Worm (Caenorhabditis elegans) whole organism, L4 larva: ENCODE data around the gene Y47D3B.3.
A peak's percentile ranks its signal among the peaks of the same experiment; 100 is the strongest.

Experiments
- F10B5.3 ChIP-seq: sonication (generic microtip); optimal IDR thresholded peaks from 2 replicates; lab custom pipeline; 2016; ENCODE audit warnings: mild to moderate bottlenecking, missing genetic modification characterization, missing compliant biosample characterization
- F26F4.8 ChIP-seq: fragments of 200-800 bp; sonication (Bioruptor generic); conservative IDR thresholded peaks from 2 replicates; pipeline ENCODE4 v1.3.6; 2022; ENCODE audit warnings: missing genetic modification characterization, missing compliant biosample characterization
- F37D6.2 ChIP-seq: sonication (generic microtip); optimal IDR thresholded peaks from 2 replicates; lab custom pipeline; 2016; ENCODE audit warnings: mild to moderate bottlenecking, missing genetic modification characterization, missing compliant biosample characterization
- F44E2.7 ChIP-seq: fragments of 200-800 bp; sonication (Bioruptor generic); IDR thresholded peaks from 2 replicates; pipeline ENCODE4 v2.1.2; 2022; ENCODE audit warnings: missing genetic modification characterization, missing compliant biosample characterization
- T26A8.4 ChIP-seq: fragments of 200-800 bp; sonication (Bioruptor generic); IDR thresholded peaks from 2 replicates; pipeline ENCODE4 v1.3.6; 2022; ENCODE audit warnings: missing genetic modification characterization, missing compliant biosample characterization
- Y48G9A.11 ChIP-seq: fragments of 200-800 bp; sonication (Bioruptor generic); IDR thresholded peaks from 2 replicates; pipeline ENCODE4 v1.3.6; 2022; ENCODE audit warnings: missing genetic modification reagents, missing genetic modification characterization, missing compliant biosample characterization
- ZK337.2 ChIP-seq: fragments of 200-800 bp; sonication (Bioruptor generic); IDR thresholded peaks from 2 replicates; pipeline ENCODE4 v1.3.6; 2022; ENCODE audit warnings: missing genetic modification reagents, missing genetic modification characterization, missing compliant biosample characterization
- aha-1 ChIP-seq: fragments of 150-350 bp; peaks from one replicate; lab custom pipeline; 2014; ENCODE audit warnings: missing biosample characterization, missing genetic modification characterization
- ceh-20 ChIP-seq: fragments of 200-800 bp; sonication (Bioruptor generic); IDR thresholded peaks from 2 replicates; pipeline ENCODE4 v1.3.6; 2022; ENCODE audit warnings: missing genetic modification reagents, missing genetic modification characterization, missing compliant biosample characterization
- ceh-28 ChIP-seq: fragments of 150-350 bp; optimal IDR thresholded peaks from 2 replicates; lab custom pipeline; 2014; ENCODE audit warnings: missing biosample characterization, missing genetic modification reagents, missing genetic modification characterization
- ces-1 ChIP-seq: fragments of 150-350 bp; sonication (generic microtip); optimal IDR thresholded peaks from 4 replicates; lab custom pipeline; 2014; ENCODE audit warnings: missing biosample characterization, missing genetic modification reagents, missing genetic modification characterization
- daf-19 ChIP-seq: fragments of 200-800 bp; sonication (Bioruptor generic); conservative IDR thresholded peaks from 2 replicates; pipeline ENCODE4 v1.3.6; 2022; ENCODE audit warnings: missing genetic modification characterization, missing compliant biosample characterization
- dmd-9 ChIP-seq: fragments of 200-800 bp; sonication (Bioruptor generic); IDR thresholded peaks from 2 replicates; pipeline ENCODE4 v1.3.6; 2022; ENCODE audit warnings: missing genetic modification reagents, missing genetic modification characterization, missing compliant biosample characterization
- dve-1 ChIP-seq: sonication (generic microtip); optimal IDR thresholded peaks from 2 replicates; lab custom pipeline; 2017; ENCODE audit warnings: antibody characterized with exemption, mild to moderate bottlenecking, missing genetic modification characterization, missing compliant biosample characterization; ENCODE audit not compliant: insufficient read depth
- fkh-10 ChIP-seq: fragments of 150-350 bp; optimal IDR thresholded peaks from 2 replicates; lab custom pipeline; 2014; ENCODE audit warnings: missing biosample characterization, missing genetic modification reagents, missing genetic modification characterization
- hlh-30 ChIP-seq: sonication (generic microtip); optimal IDR thresholded peaks from 2 replicates; lab custom pipeline; 2017; ENCODE audit warnings: antibody characterized with exemption, mild to moderate bottlenecking, missing genetic modification characterization, missing compliant biosample characterization; ENCODE audit not compliant: insufficient read depth
- hmg-1.1 ChIP-seq: fragments of 200-800 bp; sonication (Bioruptor generic); IDR thresholded peaks from 2 replicates; pipeline ENCODE4 v1.3.6; 2022; ENCODE audit warnings: missing genetic modification reagents, missing genetic modification characterization, missing compliant biosample characterization
- lim-7 ChIP-seq: fragments of 200-800 bp; sonication (Bioruptor generic); IDR thresholded peaks from 2 replicates; pipeline ENCODE4 v1.3.6; 2022; ENCODE audit warnings: missing genetic modification characterization, missing compliant biosample characterization
- lin-13 ChIP-seq: fragments of 150-350 bp; optimal IDR thresholded peaks from 2 replicates; lab custom pipeline; 2014; ENCODE audit warnings: missing biosample characterization, missing genetic modification reagents, missing genetic modification characterization
- madf-5 ChIP-seq, 2 experiments: fragments of 200-800 bp; sonication (Bioruptor generic); IDR thresholded peaks; 2 replicates each; pipeline ENCODE4 v1.3.6; 2022; ENCODE audit warnings: missing compliant biosample characterization in 2 of 2, missing genetic modification characterization in 2 of 2
- nhr-10 ChIP-seq: fragments of 150-350 bp; optimal IDR thresholded peaks from 2 replicates; lab custom pipeline; 2014; ENCODE audit warnings: missing biosample characterization, missing genetic modification characterization
- nhr-102 ChIP-seq: sonication (generic microtip); optimal IDR thresholded peaks from 2 replicates; lab custom pipeline; 2016; ENCODE audit warnings: mild to moderate bottlenecking, missing genetic modification characterization, moderate library complexity, missing compliant biosample characterization
- nhr-11 ChIP-seq: fragments of 150-350 bp; optimal IDR thresholded peaks from 2 replicates; lab custom pipeline; 2014; ENCODE audit warnings: missing biosample characterization, missing genetic modification characterization
- nhr-25 ChIP-seq: sonication (generic microtip); optimal IDR thresholded peaks from 2 replicates; lab custom pipeline; 2017; ENCODE audit warnings: missing genetic modification characterization, mild to moderate bottlenecking, missing compliant biosample characterization, antibody characterized with exemption, moderate library complexity, borderline replicate concordance; ENCODE audit not compliant: insufficient read depth
- nhr-28 ChIP-seq: fragments of 150-350 bp; optimal IDR thresholded peaks from 2 replicates; lab custom pipeline; 2014; ENCODE audit warnings: missing biosample characterization, missing genetic modification characterization
- nhr-42 ChIP-seq: fragments of 200-800 bp; sonication (Bioruptor generic); IDR thresholded peaks from 2 replicates; pipeline ENCODE4 v1.3.6; 2022; ENCODE audit warnings: missing genetic modification characterization, missing compliant biosample characterization
- nhr-6 ChIP-seq: fragments of 150-350 bp; optimal IDR thresholded peaks from 2 replicates; lab custom pipeline; 2014; ENCODE audit warnings: missing biosample characterization, missing genetic modification characterization
- nhr-77 ChIP-seq: fragments of 150-350 bp; optimal IDR thresholded peaks from 2 replicates; lab custom pipeline; 2014; ENCODE audit warnings: missing biosample characterization, missing genetic modification characterization
- pha-4 ChIP-seq, 2 experiments: fragments of 150-350 bp in 1 of 2; fragments of 200-800 bp in 1 of 2; sonication (Bioruptor generic) in 1 of 2; IDR thresholded peaks in 1 of 2; optimal IDR thresholded peaks in 1 of 2; 2 replicates each; pipeline versions ENCODE4 v1.3.6 to Lab custom; 2014 to 2022; ENCODE audit warnings: missing genetic modification characterization in 2 of 2, missing genetic modification reagents in 2 of 2, missing biosample characterization in 1 of 2, missing compliant biosample characterization in 1 of 2
- saeg-2 ChIP-seq: fragments of 200-800 bp; sonication (Bioruptor generic); IDR thresholded peaks from 2 replicates; pipeline ENCODE4 v1.3.6; 2022; ENCODE audit warnings: missing genetic modification reagents, missing genetic modification characterization, missing compliant biosample characterization
- sdz-12 ChIP-seq: fragments of 200-800 bp; sonication (Bioruptor generic); optimal IDR thresholded peaks from 2 replicates; lab custom pipeline; 2018; ENCODE audit warnings: mild to moderate bottlenecking, missing genetic modification characterization, missing compliant biosample characterization
- skn-1 ChIP-seq: fragments of 150-350 bp; optimal IDR thresholded peaks from 2 replicates; lab custom pipeline; 2014; ENCODE audit warnings: missing biosample characterization, missing genetic modification characterization
- spr-1 ChIP-seq: sonication (generic microtip); optimal IDR thresholded peaks from 2 replicates; lab custom pipeline; 2016; ENCODE audit warnings: mild to moderate bottlenecking, missing genetic modification characterization, missing compliant biosample characterization
- tag-97 ChIP-seq: fragments of 200-800 bp; sonication (Bioruptor generic); IDR thresholded peaks from 2 replicates; pipeline ENCODE4 v1.3.6; 2022; ENCODE audit warnings: missing genetic modification characterization, missing compliant biosample characterization
- unc-62 ChIP-seq, 3 experiments: fragments of 150-350 bp in 1 of 3; sonication (generic microtip); optimal IDR thresholded peaks in 2 of 3; peaks in 1 of 3; 1 replicate in 1 of 3; 2 replicates in 2 of 3; lab custom pipeline; 2014 to 2017; ENCODE audit warnings: missing biosample characterization in 3 of 3, missing genetic modification characterization in 3 of 3, missing genetic modification reagents in 3 of 3, missing genotype in 1 of 3
- vab-7 ChIP-seq: fragments of 200-800 bp; sonication (Bioruptor generic); IDR thresholded peaks from 2 replicates; pipeline ENCODE4 v1.3.6; 2022; ENCODE audit warnings: missing genetic modification reagents, missing genetic modification characterization, missing compliant biosample characterization
- zfp-2 ChIP-seq: sonication (generic microtip); optimal IDR thresholded peaks from 2 replicates; lab custom pipeline; 2016; ENCODE audit warnings: mild to moderate bottlenecking, missing genetic modification characterization, missing compliant biosample characterization
- zfp-3 ChIP-seq: fragments of 200-800 bp; sonication (Bioruptor generic); conservative IDR thresholded peaks from 2 replicates; pipeline ENCODE4 v1.3.6; 2022; ENCODE audit warnings: missing genetic modification reagents, missing genetic modification characterization, missing compliant biosample characterization
- ztf-11 ChIP-seq: fragments of 150-350 bp; optimal IDR thresholded peaks from 2 replicates; lab custom pipeline; 2014; ENCODE audit warnings: missing biosample characterization, missing genetic modification characterization

Gene Y47D3B.3

ce11 chrIII:11390832-11391231, 6.8 kb upstream of the Y47D3B.3 start:
- no peak for TF ChIP-seq nhr-42 (GFP tag; lab: Robert Waterston, UW)
- TF ChIP-seq lim-7 (GFP tag; lab: Robert Waterston, UW): no peak
- TF ChIP-seq F37D6.2: no peak
- no peak for TF ChIP-seq zfp-2
- no peak for TF ChIP-seq nhr-102 (tag; lab: Kevin White, UChicago)
- TF ChIP-seq nhr-10 (tag; lab: Kevin White, UChicago): no peak
- TF ChIP-seq madf-5 (GFP tag; IDR thresholded peaks at IDR 0.05; lab: Robert Waterston, UW): no peak
- no peak for TF ChIP-seq nhr-77 (tag; lab: Kevin White, UChicago)
- peak; percentile 53 for TF ChIP-seq ces-1 (GFP tag; lab: Kevin White, UChicago)
- peak; percentile 13 for TF ChIP-seq aha-1 (tag; lab: Kevin White, UChicago)
- TF ChIP-seq F44E2.7 (GFP tag; lab: Robert Waterston, UW): no peak
- no peak for TF ChIP-seq ceh-28 (tag; lab: Kevin White, UChicago)
- TF ChIP-seq fkh-10: peak; percentile 60
- no peak for TF ChIP-seq tag-97 (GFP tag; lab: Robert Waterston, UW)
- TF ChIP-seq, all 104 proteins: peak for 3

DNA sequence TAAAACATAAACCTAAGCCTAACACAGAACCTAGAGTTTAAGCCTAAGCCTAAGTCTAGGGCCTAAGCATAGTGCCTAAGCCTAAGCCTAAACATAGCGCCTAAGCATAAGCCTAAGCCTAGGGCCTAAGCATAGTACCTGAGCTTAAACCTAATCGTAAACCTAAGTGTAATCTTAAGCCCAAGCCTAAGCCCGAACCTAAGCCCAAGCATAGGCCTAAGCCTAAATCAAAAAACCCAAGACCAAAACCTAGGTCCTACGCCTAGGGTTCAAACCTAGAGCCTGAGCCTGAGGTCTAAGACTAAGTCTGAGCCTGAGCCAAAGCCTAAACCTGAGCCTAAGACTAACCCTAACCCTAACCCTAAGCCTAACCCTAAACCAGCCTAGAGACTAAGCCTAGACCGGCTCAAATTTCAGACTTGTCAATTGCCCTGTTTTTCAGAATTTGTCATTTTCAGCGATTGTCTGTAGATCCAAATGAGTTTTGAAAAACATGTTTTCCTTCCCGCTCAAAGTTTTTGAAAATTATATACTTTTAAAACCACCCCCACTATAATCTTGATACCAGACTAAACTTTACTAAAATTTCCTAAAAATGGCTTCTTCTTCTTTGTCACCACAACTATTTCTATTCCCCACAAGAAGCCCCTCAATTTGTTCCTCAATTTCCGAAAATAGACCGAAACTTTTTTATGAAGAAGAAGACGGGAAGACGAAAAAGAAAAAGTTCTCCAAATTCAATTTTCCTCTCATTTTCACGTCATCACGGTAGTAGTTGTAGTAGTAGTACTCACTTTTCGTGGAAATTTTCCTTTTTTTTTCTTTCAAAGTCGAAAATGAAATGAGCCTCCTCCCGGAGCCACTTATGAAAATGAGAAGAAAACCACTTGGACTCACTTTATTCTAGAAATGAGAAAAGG, 5.7 kb upstream of the Y47D3B.3 start:
- TF ChIP-seq skn-1 (tag; lab: Kevin White, UChicago) (no peak), nhr-6 (no peak), zfp-3 (no peak), vab-7 (0 out of 2 replicates have a peak, but pooled peaks have one; percentile 12), dmd-9 (GFP tag; lab: Robert Waterston, UW) (no peak), fkh-10 (peak; percentile 79), hlh-30 (tag; lab: Kevin White, UChicago) (no peak), sdz-12 (no peak), nhr-11 (no peak), ces-1 (GFP tag; lab: Kevin White, UChicago) (peak; percentile 66), pha-4 (GFP tag; IDR thresholded peaks at IDR 0.05; lab: Robert Waterston, UW) (no peak), pha-4 (tag; optimal IDR thresholded peaks at IDR 0.05; lab: Kevin White, UChicago) (no peak), T26A8.4 (GFP tag; lab: Robert Waterston, UW) (no peak), saeg-2 (no peak), unc-62 (GFP tag; optimal IDR thresholded peaks at IDR 0.05 in 1 of 2; lab: Kevin White, UChicago) (peak in 1 of 2 experiments; percentile 99), unc-62 (tag; optimal IDR thresholded peaks at IDR 0.05; lab: Kevin White, UChicago) (no peak), spr-1 (no peak), aha-1 (tag; lab: Kevin White, UChicago) (peak; percentile 93), hmg-1.1 (GFP tag; lab: Robert Waterston, UW) (no peak), lin-13 (GFP tag; lab: Kevin White, UChicago) (no peak), daf-19 (GFP tag; lab: Robert Waterston, UW) (no peak)

DNA sequence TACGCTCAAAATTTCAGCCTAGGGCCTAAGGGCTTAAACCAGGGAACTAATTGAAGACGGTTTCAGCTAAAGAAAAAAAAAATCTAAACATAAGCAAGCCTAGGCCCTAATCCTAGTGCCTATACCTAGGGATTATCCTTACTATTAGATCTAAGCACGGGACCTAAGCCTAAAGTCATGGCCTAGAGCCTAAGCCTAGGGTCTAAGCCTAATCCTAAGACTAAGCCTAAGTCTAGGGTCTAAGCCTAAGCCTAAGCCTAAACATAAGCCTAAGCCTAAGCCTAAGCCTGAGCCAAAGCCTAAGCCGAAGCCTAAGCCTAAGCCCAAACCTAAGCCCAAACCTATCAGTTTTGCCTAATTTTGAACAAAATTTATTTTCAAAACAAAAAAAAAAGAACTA, 4.9 kb upstream of the Y47D3B.3 start:
- TF ChIP-seq hmg-1.1 (GFP tag; lab: Robert Waterston, UW) (no peak), nhr-6 (no peak), dve-1 (no peak), dmd-9 (GFP tag; lab: Robert Waterston, UW) (no peak), F10B5.3 (no peak), aha-1 (tag; lab: Kevin White, UChicago) (no peak), nhr-11 (no peak), lin-13 (GFP tag; lab: Kevin White, UChicago) (no peak), fkh-10 (no peak), ceh-20 (no peak), nhr-102 (tag; lab: Kevin White, UChicago) (no peak), ZK337.2 (no peak), Y48G9A.11 (GFP tag; lab: Robert Waterston, UW) (no peak), nhr-28 (tag; lab: Kevin White, UChicago) (no peak), ztf-11 (tag; lab: Kevin White, UChicago) (no peak), nhr-25 (tag; lab: Kevin White, UChicago) (no peak), F26F4.8 (GFP tag; lab: Robert Waterston, UW) (no peak)
- TF ChIP-seq, all 104 proteins: peak for 0
